Worm (Caenorhabditis elegans) whole organism, L4/young adult: Measurements from ENCODE around the gene srlf-27.

Experiments used
- W03F9.2 ChIP-seq: fragments of 150-350 bp; optimal IDR thresholded peaks from 2 replicates; lab custom pipeline; 2014; ENCODE audit warnings: missing biosample characterization, missing genetic modification characterization
- dao-5 ChIP-seq: sonication (generic microtip); optimal IDR thresholded peaks from 2 replicates; lab custom pipeline; 2016; ENCODE audit warnings: missing genotype, missing genetic modification characterization, moderate library complexity, missing compliant biosample characterization
- him-1 ChIP-seq: sonication (generic microtip); optimal IDR thresholded peaks from 2 replicates; lab custom pipeline; 2016; ENCODE audit warnings: missing genotype, missing genetic modification reagents, missing genetic modification characterization, missing compliant biosample characterization

DNA sequence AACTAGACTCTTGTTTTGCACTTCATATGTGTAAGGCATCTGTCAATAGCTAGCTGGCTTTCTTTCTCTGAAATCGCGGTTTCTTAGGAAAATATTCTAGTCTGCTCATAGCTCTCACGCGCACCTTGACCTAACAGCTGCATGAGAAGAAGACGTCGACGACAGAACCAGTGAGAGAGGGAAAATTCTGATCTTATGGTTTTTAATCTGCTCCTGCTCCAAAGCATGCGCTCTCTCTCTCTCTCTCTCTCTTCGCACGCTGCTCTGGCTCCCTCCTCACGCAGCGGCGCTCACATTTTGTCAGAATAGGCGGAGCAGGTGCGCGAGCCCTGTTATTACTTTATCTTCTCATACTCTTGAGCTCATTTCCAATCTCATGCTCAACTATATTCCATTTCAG is 15.4 kb upstream of the srlf-27 start:
- no peak for TF ChIP-seq him-1 (tag; lab: Kevin White, UChicago)
- no peak for TF ChIP-seq dao-5 (tag; lab: Kevin White, UChicago)
- TF ChIP-seq W03F9.2 (tag; lab: Kevin White, UChicago): no peak
